Fruit fly (Drosophila melanogaster): ENCODE results near the gene CG5068.

The CG5068 gene

dm6 chr3L:8985848-8986320 is 626 bp upstream of the CG5068 start, which contains the start of gene Galk:
Gene Galk, minus strand, starts transcription at chr3L:8986091.
- no peak for TF ChIP-seq Myc (optimal IDR thresholded peaks at IDR 0.05)
- no peak for TF ChIP-seq Sin3A (optimal IDR thresholded peaks at IDR 0.05)
- no peak for TF ChIP-seq insv (optimal IDR thresholded peaks at IDR 0.05)
- TF ChIP-seq h (optimal IDR thresholded peaks at IDR 0.05), result no peak
- no peak for TF ChIP-seq psq (optimal IDR thresholded peaks at IDR 0.05)
- TF ChIP-seq ttk (optimal IDR thresholded peaks at IDR 0.05), result no peak

dm6 chr3L:8990128-8990527 is 3.6 kb downstream of the CG5068 start, which contains the start of gene CG5280:
Gene CG5280, minus strand, starts transcription at chr3L:8990228.
- TF ChIP-seq ttk (optimal IDR thresholded peaks at IDR 0.05) (no peak), psq (optimal IDR thresholded peaks at IDR 0.05) (no peak), Sin3A (optimal IDR thresholded peaks at IDR 0.05) (no peak), insv (optimal IDR thresholded peaks at IDR 0.05) (no peak), h (optimal IDR thresholded peaks at IDR 0.05) (no peak), Myc (optimal IDR thresholded peaks at IDR 0.05) (no peak)

- TF ChIP-seq Myc (optimal IDR thresholded peaks at IDR 0.05), result no peak
- TF ChIP-seq Sin3A (optimal IDR thresholded peaks at IDR 0.05), result no peak
- TF ChIP-seq psq (optimal IDR thresholded peaks at IDR 0.05), result no peak
- no peak for TF ChIP-seq insv (optimal IDR thresholded peaks at IDR 0.05)
- TF ChIP-seq ttk (optimal IDR thresholded peaks at IDR 0.05), result no peak
- no peak for TF ChIP-seq h (optimal IDR thresholded peaks at IDR 0.05)
Observed at dm6 chr3L:8996173-8996767, 9.8 kb downstream of the CG5068 start.

DNA sequence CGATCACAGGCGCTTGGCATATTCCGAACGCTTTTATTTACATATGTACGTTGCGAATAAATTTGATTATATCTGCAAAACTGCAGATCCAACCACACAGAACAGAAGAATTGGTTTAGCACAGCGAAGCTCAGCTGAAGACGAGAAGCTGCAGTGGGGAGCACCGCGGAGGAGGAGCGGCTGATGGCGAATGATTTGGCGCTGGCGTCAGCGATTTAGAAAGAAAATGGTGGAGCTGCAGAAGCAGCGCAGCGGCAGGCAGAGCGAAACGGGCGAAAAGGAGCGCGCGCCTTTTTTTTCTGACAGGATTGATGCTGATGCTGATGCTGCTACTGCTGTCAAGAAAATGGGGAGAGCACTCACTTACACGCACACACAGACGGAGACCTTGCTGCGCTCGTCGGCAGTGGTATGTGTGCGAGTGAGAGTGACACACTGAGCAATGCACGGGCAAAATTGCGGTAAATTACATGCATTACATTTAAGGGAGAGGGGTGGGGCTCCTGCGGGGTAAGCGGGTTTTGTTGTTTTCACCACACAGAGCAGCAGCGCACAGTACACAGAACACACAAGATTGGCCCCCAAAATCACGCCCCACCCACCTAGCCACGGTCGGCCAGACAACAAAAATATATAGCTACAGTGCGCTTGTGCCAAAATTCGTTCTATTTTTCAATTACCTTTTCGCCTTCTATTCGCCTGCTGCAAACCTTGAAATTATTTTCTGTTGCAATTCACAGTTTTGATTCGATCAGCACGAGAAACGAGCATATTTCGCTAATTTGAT is 10.6 kb downstream of the CG5068 start:
- no peak for TF ChIP-seq h (optimal IDR thresholded peaks at IDR 0.05)
- TF ChIP-seq ttk (optimal IDR thresholded peaks at IDR 0.05), result no peak
- no peak for TF ChIP-seq psq (optimal IDR thresholded peaks at IDR 0.05)

DNA sequence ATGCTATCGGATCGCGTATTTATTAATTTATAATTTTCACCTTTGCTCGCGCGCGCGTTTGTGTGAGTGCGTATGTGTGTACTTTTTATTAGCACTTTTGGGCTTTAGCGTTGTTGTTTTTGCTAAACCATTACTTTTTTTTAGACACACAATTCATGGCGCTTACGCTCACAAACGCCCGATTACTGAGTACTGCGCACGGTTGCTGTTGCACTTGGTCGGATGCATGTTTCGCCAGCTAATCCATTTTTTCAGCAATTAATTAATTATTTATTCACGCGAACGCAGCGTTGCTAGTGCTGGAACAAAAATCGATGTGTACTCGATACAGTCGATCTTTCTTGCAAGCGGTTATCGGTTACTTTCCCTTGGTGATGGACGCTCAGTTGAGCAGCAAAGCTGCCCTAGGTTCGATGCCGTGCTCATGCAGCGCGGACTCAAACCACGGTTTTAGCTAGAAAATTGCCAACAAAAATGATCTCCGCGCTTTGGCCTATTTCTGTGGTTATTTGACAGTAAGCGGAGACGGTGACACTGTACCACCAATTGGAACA is 11.3 kb downstream of the CG5068 start, which contains the start of the genes smg and CG5087:
TSS of gene smg (minus strand) at position 304 of the 554 bp plus-strand sequence.
TSS of gene CG5087 (plus strand) at position 499 of the 554 bp plus-strand sequence.
- TF ChIP-seq ttk (optimal IDR thresholded peaks at IDR 0.05) (no peak), Myc (optimal IDR thresholded peaks at IDR 0.05) (no peak), Sin3A (optimal IDR thresholded peaks at IDR 0.05) (no peak), h (optimal IDR thresholded peaks at IDR 0.05) (no peak), insv (optimal IDR thresholded peaks at IDR 0.05) (no peak), psq (optimal IDR thresholded peaks at IDR 0.05) (no peak)

DNA sequence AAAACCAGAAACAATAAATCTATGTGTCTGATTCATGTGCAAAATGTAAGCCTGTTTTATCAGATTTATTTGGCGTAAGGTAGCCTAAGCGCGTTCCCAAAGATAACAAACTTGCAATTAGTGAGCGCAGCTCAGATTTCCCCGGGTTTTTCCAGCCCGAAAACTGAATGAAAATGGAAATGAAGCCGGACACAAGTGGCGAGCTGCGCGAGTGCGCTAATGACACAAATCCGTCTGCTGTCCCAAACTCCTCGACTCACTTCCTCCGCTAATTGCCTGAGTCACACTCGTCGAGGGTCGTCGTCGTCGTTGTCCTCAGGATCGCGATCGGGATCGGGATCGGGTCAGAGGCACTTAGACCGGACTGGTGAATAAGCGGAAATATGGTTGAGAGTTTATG is 16.0 kb downstream of the CG5068 start:
- TF ChIP-seq h (optimal IDR thresholded peaks at IDR 0.05), result no peak
- TF ChIP-seq insv (optimal IDR thresholded peaks at IDR 0.05), result no peak
- TF ChIP-seq psq (optimal IDR thresholded peaks at IDR 0.05), result no peak
- TF ChIP-seq Myc (optimal IDR thresholded peaks at IDR 0.05), result no peak
- TF ChIP-seq Sin3A (optimal IDR thresholded peaks at IDR 0.05), result no peak
- TF ChIP-seq ttk (optimal IDR thresholded peaks at IDR 0.05), result no peak

- no peak for TF ChIP-seq Myc (optimal IDR thresholded peaks at IDR 0.05)
- TF ChIP-seq h (optimal IDR thresholded peaks at IDR 0.05), result no peak
- TF ChIP-seq Sin3A (optimal IDR thresholded peaks at IDR 0.05), result no peak
- TF ChIP-seq insv (optimal IDR thresholded peaks at IDR 0.05), result no peak
- TF ChIP-seq ttk (optimal IDR thresholded peaks at IDR 0.05), result no peak
- no peak for TF ChIP-seq psq (optimal IDR thresholded peaks at IDR 0.05)
Observed at dm6 chr3L:9003369-9003768, 16.9 kb downstream of the CG5068 start.

- TF ChIP-seq ttk (optimal IDR thresholded peaks at IDR 0.05) (no peak), Sin3A (optimal IDR thresholded peaks at IDR 0.05) (no peak), insv (optimal IDR thresholded peaks at IDR 0.05) (no peak), psq (optimal IDR thresholded peaks at IDR 0.05) (no peak), Myc (optimal IDR thresholded peaks at IDR 0.05) (no peak), h (optimal IDR thresholded peaks at IDR 0.05) (no peak)
Observed at dm6 chr3L:9004788-9005246, 18.3 kb downstream of the CG5068 start, which contains the start of gene Doc3. Gene Doc3, plus strand, starts transcription at chr3L:9005196.

DNA sequence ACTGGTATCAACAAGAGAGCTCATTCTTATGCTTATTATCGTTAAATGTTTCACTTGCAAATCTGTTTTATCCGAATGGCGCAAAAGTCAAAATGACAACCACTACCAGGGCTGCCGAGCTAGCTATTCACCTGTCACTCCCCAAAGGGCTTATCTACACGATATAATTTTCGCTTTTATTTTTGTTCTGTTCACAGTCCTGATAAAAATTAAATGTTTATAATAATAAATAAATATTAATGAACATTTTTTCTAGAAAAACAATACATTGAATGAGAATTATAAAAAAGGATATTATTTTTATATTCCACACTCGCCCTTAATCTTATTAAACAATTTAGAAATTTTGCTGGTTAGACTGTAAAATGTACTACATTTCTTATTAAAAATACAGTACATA is 23.2 kb downstream of the CG5068 start, which contains the start of gene CG5194:
TSS of gene CG5194 (minus strand) at position 101 of the 400 bp plus-strand sequence.
- TF ChIP-seq Myc (optimal IDR thresholded peaks at IDR 0.05), result no peak
- TF ChIP-seq h (optimal IDR thresholded peaks at IDR 0.05), result no peak
- TF ChIP-seq ttk (optimal IDR thresholded peaks at IDR 0.05), result no peak
- no peak for TF ChIP-seq insv (optimal IDR thresholded peaks at IDR 0.05)
- TF ChIP-seq Sin3A (optimal IDR thresholded peaks at IDR 0.05), result no peak

DNA sequence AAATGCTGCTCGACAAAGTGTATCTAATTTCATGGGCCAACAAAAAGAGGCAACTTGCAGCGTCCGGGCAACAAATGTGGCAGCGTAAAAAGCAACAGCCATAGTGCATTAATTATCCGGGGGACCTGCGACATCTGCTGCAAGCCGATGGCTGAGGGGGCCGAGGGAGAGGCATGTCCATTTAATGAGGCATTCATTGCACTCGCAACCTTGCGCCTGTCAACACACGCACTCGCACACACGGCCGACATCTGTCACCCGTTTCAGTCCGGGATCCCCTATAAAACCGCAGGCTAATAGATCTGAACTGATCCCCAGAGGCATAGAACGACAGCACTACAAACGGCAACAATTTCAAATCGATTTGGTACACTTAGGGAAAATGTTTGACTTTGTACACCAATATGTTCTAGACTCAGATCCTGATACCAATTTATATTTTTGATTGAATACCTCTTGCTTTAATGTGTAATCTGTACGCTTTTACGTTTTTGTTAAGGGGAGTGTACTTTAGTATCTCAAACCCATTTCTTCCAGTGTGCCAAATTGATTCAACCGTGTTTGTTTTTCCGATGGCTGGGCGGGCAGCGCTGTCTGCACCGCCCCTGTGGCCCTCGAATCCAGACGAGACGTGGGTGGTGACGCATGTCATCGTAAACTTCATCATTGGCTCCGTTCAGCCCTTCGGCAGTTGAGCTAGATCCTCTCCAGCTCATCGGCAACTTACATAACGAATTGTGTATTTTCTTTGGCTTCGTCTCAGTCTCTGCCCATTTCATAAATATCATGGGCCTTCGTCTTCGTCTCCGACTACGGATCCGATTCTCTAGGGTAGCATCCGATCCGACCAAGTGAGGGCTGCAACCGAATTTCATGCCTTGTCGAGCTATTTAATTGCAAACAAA is 25.2 kb downstream of the CG5068 start:
- TF ChIP-seq Myc (optimal IDR thresholded peaks at IDR 0.05) (no peak), psq (optimal IDR thresholded peaks at IDR 0.05) (no peak), ttk (optimal IDR thresholded peaks at IDR 0.05) (no peak), insv (optimal IDR thresholded peaks at IDR 0.05) (no peak), h (optimal IDR thresholded peaks at IDR 0.05) (no peak), Sin3A (optimal IDR thresholded peaks at IDR 0.05) (no peak)

DNA sequence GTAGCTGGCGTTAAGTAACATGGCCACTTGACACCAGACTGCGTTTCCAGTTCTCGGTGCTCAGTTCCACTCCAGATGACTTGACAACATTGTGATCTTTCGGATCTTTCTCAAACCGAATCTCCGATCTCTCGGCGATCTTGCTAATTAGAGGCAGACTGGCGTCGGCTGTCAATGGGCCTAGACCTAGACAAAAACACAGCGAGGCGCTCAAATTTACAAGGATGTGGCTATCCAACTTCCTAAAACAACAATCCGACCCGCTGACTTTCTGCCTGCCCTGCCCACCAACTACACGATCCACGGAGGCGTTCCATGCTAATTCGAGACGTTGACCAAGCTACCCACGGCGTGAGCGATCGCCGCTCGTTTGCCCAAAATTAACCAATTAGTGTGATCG is 27.2 kb downstream of the CG5068 start:
- no peak for TF ChIP-seq insv (optimal IDR thresholded peaks at IDR 0.05)
- TF ChIP-seq ttk (optimal IDR thresholded peaks at IDR 0.05), result no peak
- no peak for TF ChIP-seq psq (optimal IDR thresholded peaks at IDR 0.05)
- TF ChIP-seq Sin3A (optimal IDR thresholded peaks at IDR 0.05), result no peak
- no peak for TF ChIP-seq Myc (optimal IDR thresholded peaks at IDR 0.05)

Measured in Kc167 (cell line).